Fruit fly (Drosophila melanogaster) whole organism: ENCODE results near the gene Setd3.

Source experiments
- CG8478 ChIP-seq: fragments of >200 bp; optimal IDR thresholded peaks from 2 replicates; lab custom pipeline; 2018; ENCODE audit warnings: inconsistent platforms
- Dll ChIP-seq: fragments of >200 bp; optimal IDR thresholded peaks from 2 replicates; lab custom pipeline; 2017
- psq ChIP-seq: fragments of >200 bp; optimal IDR thresholded peaks from 2 replicates; lab custom pipeline; 2017
- usp ChIP-seq: fragments of >200 bp; optimal IDR thresholded peaks from 2 replicates; lab custom pipeline; 2017; ENCODE audit warnings: missing biosample characterization, missing genetic modification characterization, mixed read lengths

DNA sequence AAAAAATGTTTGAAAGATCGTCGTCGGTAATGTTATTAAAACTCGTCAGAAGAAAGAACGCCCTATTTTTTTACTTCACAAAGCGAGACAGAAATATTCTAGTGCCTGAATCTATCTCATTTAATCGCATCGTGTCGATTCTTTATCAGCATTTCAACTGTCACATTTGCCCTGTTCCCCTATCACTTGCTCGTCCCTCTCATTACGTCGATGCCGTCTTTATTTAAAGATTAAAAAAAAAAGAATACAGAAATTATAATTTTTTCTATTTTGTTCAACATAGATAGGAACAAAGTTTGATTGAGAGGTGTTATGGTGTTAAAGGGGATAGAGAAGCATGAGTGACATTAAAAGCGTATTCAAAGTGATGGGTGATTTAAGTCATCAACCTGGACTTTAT, 19.5 kb upstream of the Setd3 start:
- TF ChIP-seq Dll (lab: Kevin White, UChicago) = no peak
- no peak for TF ChIP-seq psq (lab: Kevin White, UChicago)
- no peak for TF ChIP-seq usp
- TF ChIP-seq CG8478 = no peak
